Worm (Caenorhabditis elegans): ENCODE data around the gene srw-21.

- TF ChIP-seq elt-3 (tag; optimal IDR thresholded peaks at IDR 0.05) (no peak), nhr-77 (tag; optimal IDR thresholded peaks at IDR 0.05) (no peak), blmp-1 (tag; optimal IDR thresholded peaks at IDR 0.05; ENCODE audit: insufficient read depth) (no peak), lin-39 (tag; optimal IDR thresholded peaks at IDR 0.05) (no peak), nhr-25 (tag; optimal IDR thresholded peaks at IDR 0.05) (no peak), mab-5 (tag; optimal IDR thresholded peaks at IDR 0.05) (no peak), snpc-4 (tag; optimal IDR thresholded peaks at IDR 0.05) (no peak), lsy-2 (tag; optimal IDR thresholded peaks at IDR 0.05) (no peak), ama-1 (optimal IDR thresholded peaks at IDR 0.05) (no peak), ztf-11 (tag; optimal IDR thresholded peaks at IDR 0.05) (no peak), nhr-237 (tag; optimal IDR thresholded peaks at IDR 0.05) (no peak), lin-11 (tag; optimal IDR thresholded peaks at IDR 0.05) (no peak)
These were observed 7.3 kb upstream of the srw-21 start for ce11 chrV:15480505-15481075.
